Worm (Caenorhabditis elegans) whole organism, young adult: Measurements from ENCODE around the gene T10H4.13.

Experiments used
- B0019.2 ChIP-seq: fragments of 200-800 bp; sonication (Bioruptor generic); conservative IDR thresholded peaks from 2 replicates; pipeline ENCODE4 v1.3.6; 2022; ENCODE audit warnings: missing genetic modification reagents, missing genetic modification characterization, missing compliant biosample characterization
- F55B11.4 ChIP-seq: sonication (generic microtip); optimal IDR thresholded peaks from 2 replicates; lab custom pipeline; 2016; ENCODE audit warnings: missing compliant biosample characterization, missing genetic modification characterization, borderline replicate concordance; ENCODE audit not compliant: insufficient read depth
- ceh-27 ChIP-seq: fragments of 200-800 bp; sonication (Bioruptor generic); optimal IDR thresholded peaks from 2 replicates; lab custom pipeline; 2018; ENCODE audit warnings: mild to moderate bottlenecking, missing genetic modification characterization, moderate library complexity, missing compliant biosample characterization
- ceh-79 ChIP-seq: sonication (generic microtip); optimal IDR thresholded peaks from 2 replicates; lab custom pipeline; 2017; ENCODE audit warnings: mild to moderate bottlenecking, missing genetic modification characterization, missing compliant biosample characterization
- ceh-91 ChIP-seq: fragments of 200-800 bp; sonication (Bioruptor generic); IDR thresholded peaks from 2 replicates; pipeline ENCODE4 v1.3.6; 2022; ENCODE audit warnings: missing genetic modification reagents, missing genetic modification characterization, missing compliant biosample characterization
- die-1 ChIP-seq: sonication (generic microtip); optimal IDR thresholded peaks from 2 replicates; lab custom pipeline; 2016; ENCODE audit warnings: missing genotype, mild to moderate bottlenecking, missing genetic modification characterization, missing compliant biosample characterization
- ets-4 ChIP-seq: fragments of 200-800 bp; sonication (Bioruptor generic); optimal IDR thresholded peaks from 2 replicates; lab custom pipeline; 2018; ENCODE audit warnings: mild to moderate bottlenecking, missing genetic modification characterization, missing compliant biosample characterization
- madf-10 ChIP-seq: sonication (generic microtip); optimal IDR thresholded peaks from 2 replicates; lab custom pipeline; 2016; ENCODE audit warnings: mild to moderate bottlenecking, missing genetic modification characterization, missing compliant biosample characterization
- mcd-1 ChIP-seq: fragments of 200-800 bp; sonication (Bioruptor generic); IDR thresholded peaks from 2 replicates; pipeline ENCODE4 v1.3.6; 2022; ENCODE audit warnings: missing genetic modification reagents, missing genetic modification characterization, missing compliant biosample characterization
- nfya-1 ChIP-seq: sonication (generic microtip); optimal IDR thresholded peaks from 2 replicates; lab custom pipeline; 2017; ENCODE audit warnings: antibody characterized with exemption, missing compliant biosample characterization, missing genetic modification characterization, borderline replicate concordance; ENCODE audit not compliant: insufficient read depth
- snpc-1.1 ChIP-seq: sonication (generic microtip); optimal IDR thresholded peaks from 2 replicates; lab custom pipeline; 2017; ENCODE audit warnings: missing genetic modification characterization, mild to moderate bottlenecking, missing compliant biosample characterization, antibody characterized with exemption, moderate library complexity, missing genotype, missing genetic modification reagents; ENCODE audit not compliant: insufficient read depth
- unc-130 ChIP-seq: sonication (generic microtip); optimal IDR thresholded peaks from 2 replicates; lab custom pipeline; 2016; ENCODE audit warnings: missing genetic modification reagents, missing genetic modification characterization, missing compliant biosample characterization

ce11 chrV:15253529-15253928 is 13.8 kb downstream of the T10H4.13 start, which contains the start of gene srbc-75:
- TF ChIP-seq die-1 (tag; lab: Kevin White, UChicago) = no peak
- TF ChIP-seq ceh-91 (GFP tag; lab: Robert Waterston, UW) = no peak
- no peak for TF ChIP-seq ceh-79 (tag; lab: Kevin White, UChicago)
- TF ChIP-seq mcd-1 (GFP tag; lab: Robert Waterston, UW) = no peak
- no peak for TF ChIP-seq B0019.2 (GFP tag; lab: Robert Waterston, UW)
- TF ChIP-seq nfya-1 = no peak
- TF ChIP-seq ceh-27 (GFP tag; lab: Kevin White, UChicago) = no peak
- no peak for TF ChIP-seq snpc-1.1 (tag; lab: Kevin White, UChicago)
- TF ChIP-seq F55B11.4 (tag; lab: Kevin White, UChicago) = no peak
- no peak for TF ChIP-seq madf-10 (tag; lab: Kevin White, UChicago)
- TF ChIP-seq unc-130 = no peak
- no peak for TF ChIP-seq ets-4 (GFP tag; lab: Kevin White, UChicago)
